Worm (Caenorhabditis elegans) whole organism, mixed stage, embryonic: Measurements from ENCODE around the gene M05D6.3.

Source experiments
- ces-1 ChIP-seq: fragments of 150-350 bp; optimal IDR thresholded peaks from 2 replicates; lab custom pipeline; 2014; ENCODE audit warnings: missing biosample characterization, missing genetic modification reagents, missing genetic modification characterization
- lin-32 ChIP-seq: fragments of 200-800 bp; sonication (Bioruptor generic); optimal IDR thresholded peaks from 2 replicates; lab custom pipeline; 2018; ENCODE audit warnings: mild to moderate bottlenecking, missing genetic modification characterization, missing compliant biosample characterization
- lsy-2 ChIP-seq: fragments of 150-350 bp; optimal IDR thresholded peaks from 2 replicates; lab custom pipeline; 2014; ENCODE audit warnings: missing biosample characterization, missing genetic modification characterization
- nhr-237 ChIP-seq: fragments of 150-350 bp; optimal IDR thresholded peaks from 2 replicates; lab custom pipeline; 2014; ENCODE audit warnings: missing biosample characterization, missing genetic modification characterization
- nhr-28 ChIP-seq: fragments of 150-350 bp; optimal IDR thresholded peaks from 2 replicates; lab custom pipeline; 2014; ENCODE audit warnings: missing biosample characterization, missing genetic modification characterization
- nhr-76 ChIP-seq: sonication (generic microtip); optimal IDR thresholded peaks from 2 replicates; lab custom pipeline; 2017; ENCODE audit warnings: missing biosample characterization, missing genetic modification characterization
- pha-4 ChIP-seq: fragments of 150-350 bp; optimal IDR thresholded peaks from 2 replicates; lab custom pipeline; 2018; ENCODE audit warnings: missing biosample characterization, missing genetic modification reagents, missing genetic modification characterization
- sem-2 ChIP-seq: fragments of 200-800 bp; sonication (Bioruptor generic); optimal IDR thresholded peaks from 2 replicates; lab custom pipeline; 2018; ENCODE audit warnings: mild to moderate bottlenecking, missing genetic modification characterization, missing compliant biosample characterization
- snpc-4 ChIP-seq: fragments of 150-350 bp; optimal IDR thresholded peaks from 2 replicates; lab custom pipeline; 2014; ENCODE audit warnings: missing biosample characterization, missing genetic modification characterization
- unc-39 ChIP-seq: fragments of 150-350 bp; optimal IDR thresholded peaks from 2 replicates; lab custom pipeline; 2014; ENCODE audit warnings: missing biosample characterization, missing genetic modification characterization
- unc-62 ChIP-seq: fragments of 150-350 bp; optimal IDR thresholded peaks from 2 replicates; lab custom pipeline; 2014; ENCODE audit warnings: missing biosample characterization, missing genetic modification reagents, missing genetic modification characterization
- ztf-11 ChIP-seq: fragments of 150-350 bp; optimal IDR thresholded peaks from 2 replicates; lab custom pipeline; 2014; ENCODE audit warnings: missing biosample characterization, missing genetic modification characterization

- TF ChIP-seq ztf-11 (no peak), sem-2 (GFP tag; lab: Kevin White, UChicago) (no peak), nhr-237 (tag; lab: Kevin White, UChicago) (no peak), lsy-2 (no peak), lin-32 (GFP tag; lab: Kevin White, UChicago) (no peak), ces-1 (GFP tag; lab: Kevin White, UChicago) (no peak), unc-62 (no peak), pha-4 (tag; lab: Kevin White, UChicago) (no peak), nhr-28 (no peak), nhr-76 (no peak), unc-39 (tag; lab: Kevin White, UChicago) (no peak), snpc-4 (tag; lab: Kevin White, UChicago) (no peak)
These were observed 6.2 kb downstream of the M05D6.3 start, which contains the start of gene M05D6.5 for ce11 chrII:8481731-8482253.
